Worm (Caenorhabditis elegans) whole organism, young adult: Measurements from ENCODE around the gene smg-9.

Experiments
- ceh-79 ChIP-seq: sonication (generic microtip); optimal IDR thresholded peaks from 2 replicates; lab custom pipeline; 2017; ENCODE audit warnings: mild to moderate bottlenecking, missing genetic modification characterization, missing compliant biosample characterization
- lsy-27 ChIP-seq: sonication (generic microtip); optimal IDR thresholded peaks from 2 replicates; lab custom pipeline; 2017; ENCODE audit warnings: missing genetic modification characterization, mild to moderate bottlenecking, missing compliant biosample characterization, antibody characterized with exemption, missing genotype, borderline replicate concordance; ENCODE audit not compliant: insufficient read depth

DNA sequence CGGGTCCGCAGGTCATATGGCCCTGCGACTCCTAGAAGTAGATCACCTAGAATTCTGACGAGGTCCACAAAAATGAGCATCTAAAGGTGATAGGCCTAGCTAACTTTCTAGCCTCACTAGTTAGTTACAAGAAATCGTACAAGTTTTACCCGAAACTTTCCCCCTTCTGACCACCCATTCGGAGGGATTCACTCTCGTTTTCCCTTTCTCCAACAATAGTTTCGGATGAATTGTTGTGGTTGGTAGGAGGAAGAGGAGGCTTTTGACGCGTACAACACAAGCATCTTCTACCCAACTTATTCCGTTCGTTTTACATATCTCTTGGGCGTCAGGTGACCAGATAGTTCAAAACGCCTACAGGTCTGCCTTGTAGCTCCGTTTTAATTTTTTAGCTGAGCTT, 51.1 kb downstream of the smg-9 start:
- TF ChIP-seq ceh-79 (tag; lab: Kevin White, UChicago), result no peak
- no peak for TF ChIP-seq lsy-27 (tag; lab: Kevin White, UChicago)
